Fruit fly (Drosophila melanogaster): ENCODE measurements around the gene gzl.

Gene gzl

DNA sequence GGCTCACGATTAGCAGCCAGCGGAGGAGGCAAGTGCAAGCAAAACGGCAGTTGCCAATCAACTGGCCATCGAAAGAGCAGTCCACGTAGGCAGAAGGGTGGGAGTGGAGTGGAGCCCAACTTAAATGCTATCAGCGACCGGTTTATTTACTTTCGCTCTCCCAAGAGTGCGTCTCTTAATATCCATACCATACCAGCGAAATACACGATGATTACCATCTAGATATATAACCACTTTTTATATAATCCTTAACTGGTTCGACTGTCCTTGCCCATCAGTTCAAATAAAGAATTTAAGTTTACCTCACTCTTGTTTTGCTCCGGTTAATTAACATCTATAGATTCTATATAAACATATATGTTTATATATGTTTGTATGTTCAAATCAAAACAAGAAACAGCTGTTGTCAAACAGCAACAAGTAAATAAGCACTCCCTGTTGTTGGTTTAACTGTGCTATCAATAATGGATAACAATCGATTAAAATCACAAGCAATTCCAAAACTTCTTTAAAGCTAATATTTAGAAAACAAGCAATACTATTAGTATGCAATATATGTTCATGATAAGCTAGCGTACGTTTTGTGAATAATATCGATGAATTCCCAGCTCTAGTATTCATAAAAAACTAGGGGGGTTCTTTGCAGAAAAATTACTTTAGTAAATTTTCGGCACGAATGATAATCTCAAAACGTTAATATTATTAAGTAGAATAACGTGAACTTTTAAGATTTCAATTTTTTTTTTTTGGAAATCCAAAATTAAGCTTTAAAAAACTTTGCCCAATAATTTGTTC lies 9.0 kb upstream of the gzl start (continued):
- TF ChIP-seq sug (tag; optimal IDR thresholded peaks at IDR 0.05) (peak; percentile 51), fd102C (GFP tag; optimal IDR thresholded peaks at IDR 0.05) (no peak), seq (GFP tag; IDR thresholded peaks at IDR 0.05) (peak; percentile 52; the same call in 1 of the 2 replicates)

DNA sequence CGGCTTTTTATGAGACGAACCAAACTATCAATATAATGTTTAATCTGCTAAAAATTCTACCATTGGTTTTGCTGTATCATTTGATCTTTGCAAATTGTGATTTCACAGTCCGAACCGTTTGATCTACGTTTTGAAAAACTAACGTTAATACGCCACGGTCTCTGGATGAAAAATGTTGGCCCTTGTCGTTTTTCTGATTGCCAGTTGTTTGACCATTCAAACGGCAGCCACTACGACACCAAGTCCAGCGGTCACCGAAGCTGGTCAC lies 8.5 kb upstream of the gzl start, which contains the start of gene CG42564:
TSS of gene CG42564 (plus strand) at position 169 of the 268 bp plus-strand sequence.
- TF ChIP-seq Ssrp (tag; optimal IDR thresholded peaks at IDR 0.05) = no peak
- no peak for TF ChIP-seq mld (GFP tag; IDR thresholded peaks at IDR 0.05; ENCODE audit: partially characterized antibody)
- TF ChIP-seq CG18764 (GFP tag; optimal IDR thresholded peaks at IDR 0.05) = no peak
- peak; percentile 2 for TF ChIP-seq Sry-δ (GFP tag; optimal IDR thresholded peaks at IDR 0.05)
- peak; percentile 75 for TF ChIP-seq Meics (GFP tag; optimal IDR thresholded peaks at IDR 0.05)
- no peak for TF ChIP-seq ci (GFP tag; IDR thresholded peaks at IDR 0.05)
- no peak for TF ChIP-seq zen2 (GFP tag; IDR thresholded peaks at IDR 0.05; ENCODE audit: partially characterized antibody)
- TF ChIP-seq CG4730 (GFP tag; IDR thresholded peaks at IDR 0.05) = no peak
- TF ChIP-seq CG9876 (GFP tag; optimal IDR thresholded peaks at IDR 0.05) = no peak
- TF ChIP-seq Hr51 (GFP tag; optimal IDR thresholded peaks at IDR 0.05) = no peak
- no peak for TF ChIP-seq ranshi (GFP tag; IDR thresholded peaks at IDR 0.05)
- TF ChIP-seq Ets65A (GFP tag) = peak; percentile 47
- TF ChIP-seq sens (GFP tag) = peak; percentile 7
- TF ChIP-seq grn (GFP tag; optimal IDR thresholded peaks at IDR 0.05) = no peak
- no peak for TF ChIP-seq Ptx1 (GFP tag; IDR thresholded peaks at IDR 0.05)
- no peak for TF ChIP-seq kay (GFP tag; optimal IDR thresholded peaks at IDR 0.05)
- TF ChIP-seq tap (tag; optimal IDR thresholded peaks at IDR 0.05) = no peak
- TF ChIP-seq bcd (GFP tag; optimal IDR thresholded peaks at IDR 0.05) = no peak
- TF ChIP-seq Spps (tag; optimal IDR thresholded peaks at IDR 0.05) = no peak
- TF ChIP-seq CG8944 (GFP tag; optimal IDR thresholded peaks at IDR 0.05) = no peak

DNA sequence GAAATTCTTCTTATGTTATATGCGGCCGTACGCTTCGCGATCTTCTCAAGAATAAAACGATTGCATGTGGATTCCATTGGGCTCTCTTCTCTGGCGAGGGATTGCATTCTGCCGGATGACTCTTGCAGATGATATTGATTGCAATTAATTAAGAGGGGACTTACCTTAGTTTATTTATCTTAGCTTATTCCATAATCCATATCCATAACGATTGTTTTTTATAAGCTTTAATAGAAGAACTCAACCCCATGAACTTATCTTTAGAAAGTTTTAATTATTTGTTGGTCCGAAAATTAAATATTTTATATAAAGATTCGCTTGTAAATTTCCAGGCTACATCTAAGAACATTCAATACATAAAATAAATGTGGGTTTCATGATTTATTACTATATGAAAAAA lies 6.8 kb upstream of the gzl start, which contains the start of gene CRAT:
TSS of gene CRAT (minus strand) at position 101 of the 400 bp plus-strand sequence.
- TF ChIP-seq al (GFP tag; IDR thresholded peaks at IDR 0.05) (no peak), CG7839 (tag; optimal IDR thresholded peaks at IDR 0.05) (no peak), CG17802 (tag; optimal IDR thresholded peaks at IDR 0.05) (no peak), CG15514 (GFP tag; optimal IDR thresholded peaks at IDR 0.05) (no peak), CG10366 (GFP tag; IDR thresholded peaks at IDR 0.05) (no peak), tin (GFP tag; optimal IDR thresholded peaks at IDR 0.05) (no peak), hkb (optimal IDR thresholded peaks at IDR 0.05) (no peak), hkb (GFP tag; IDR thresholded peaks at IDR 0.05) (no peak), CG7556 (GFP tag; optimal IDR thresholded peaks at IDR 0.05) (no peak), salm (tag; optimal IDR thresholded peaks at IDR 0.05) (no peak), CG33557 (GFP tag; optimal IDR thresholded peaks at IDR 0.05) (no peak), CrebB (tag; optimal IDR thresholded peaks at IDR 0.05) (no peak), CG6175 (GFP tag; IDR thresholded peaks at IDR 0.05) (no peak), Bdp1 (GFP tag; optimal IDR thresholded peaks at IDR 0.05) (no peak), CG17829 (tag; optimal IDR thresholded peaks at IDR 0.05) (no peak)
